Worm (Caenorhabditis elegans): Measurements from ENCODE around the gene ZK105.5.

DNA sequence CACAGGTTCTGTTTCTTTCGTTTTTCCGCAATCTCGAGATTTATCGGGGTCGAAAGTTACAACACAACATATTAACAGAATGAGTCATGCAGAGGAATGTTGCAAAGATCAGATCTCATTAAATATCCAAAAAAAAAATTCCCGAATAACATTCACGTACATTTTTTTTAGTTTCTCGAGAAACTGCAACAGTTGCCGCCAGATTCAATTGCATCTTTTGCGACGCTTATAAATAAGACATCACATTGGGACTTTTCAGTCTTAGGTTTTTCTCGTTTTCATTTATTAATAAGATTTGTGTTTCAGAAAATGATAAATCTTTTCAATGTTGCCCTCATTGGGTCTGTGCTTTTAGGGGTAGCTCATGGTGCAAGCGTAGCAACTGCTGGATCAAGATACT, 3.8 kb downstream of the ZK105.5 start, which contains the start of gene ZK105.1:
- TF ChIP-seq madf-3 (GFP tag; IDR thresholded peaks at IDR 0.05) (no peak), tbx-9 (tag; optimal IDR thresholded peaks at IDR 0.05; ENCODE audit: borderline replicate concordance) (no peak), pbrm-1 (GFP tag; IDR thresholded peaks at IDR 0.05) (no peak), unc-130 (GFP tag; optimal IDR thresholded peaks at IDR 0.05) (no peak), ztf-22 (GFP tag; optimal IDR thresholded peaks at IDR 0.05) (no peak)

Measured in whole organism, young adult.